Worm (Caenorhabditis elegans): Measurements from ENCODE around the gene Y54G2A.36.

DNA sequence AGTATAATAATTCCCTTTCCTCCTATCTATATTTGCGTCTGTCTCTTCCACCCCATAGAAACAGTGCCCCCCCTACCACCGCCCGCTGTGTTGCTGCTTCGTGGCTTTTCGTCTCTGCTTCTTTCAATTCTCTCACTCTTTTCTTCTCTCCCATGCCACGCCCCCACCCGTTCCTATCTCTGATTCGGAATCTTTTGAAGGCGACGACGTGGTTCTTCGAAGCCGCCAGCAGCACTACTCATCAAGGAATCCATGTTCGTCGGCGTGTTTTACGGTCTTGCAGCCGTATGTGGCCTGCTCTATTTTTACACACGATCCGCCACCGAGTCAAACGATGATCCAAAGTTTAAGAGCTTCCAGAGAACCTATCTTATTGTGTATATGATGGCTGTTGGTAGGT, 33.7 kb downstream of the Y54G2A.36 start, which contains the start of gene samt-1:
- TF ChIP-seq flt-1 (GFP tag; IDR thresholded peaks at IDR 0.05) (no peak), cog-1 (tag; optimal IDR thresholded peaks at IDR 0.05) (no peak), klf-2 (GFP tag; conservative IDR thresholded peaks at IDR 0.05) (no peak), ref-1 (GFP tag; conservative IDR thresholded peaks at IDR 0.05) (no peak), tab-1 (GFP tag; IDR thresholded peaks at IDR 0.05) (no peak), med-1 (GFP tag; optimal IDR thresholded peaks at IDR 0.05; ENCODE audit: insufficient read depth) (no peak), ztf-23 (GFP tag; IDR thresholded peaks at IDR 0.05) (no peak), ztf-29 (GFP tag; IDR thresholded peaks at IDR 0.05) (no peak)
